Fruit fly (Drosophila melanogaster): ENCODE results near the gene Sol1.

DNA sequence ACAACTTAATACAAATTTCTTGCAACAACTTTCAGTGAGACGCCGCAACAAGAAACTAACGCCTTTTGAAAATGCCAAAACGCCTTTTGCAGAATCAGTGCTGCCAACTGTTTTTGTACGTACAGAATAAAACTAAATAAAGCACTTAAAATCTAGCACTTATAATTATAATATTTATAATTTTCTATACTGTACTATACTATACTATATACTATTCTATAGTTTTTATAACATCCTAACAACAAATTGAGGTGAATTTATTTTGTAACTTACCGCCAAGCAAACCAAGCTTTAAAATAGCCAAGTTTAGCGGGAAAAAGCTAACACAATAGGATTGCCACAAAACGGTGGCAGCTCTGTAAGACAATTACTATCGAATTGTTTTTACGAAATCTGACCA lies 47.7 kb downstream of the Sol1 start, which contains the start of the genes Aos1 and Srlp:
- TF ChIP-seq usp (GFP tag; optimal IDR thresholded peaks at IDR 0.05) (no peak), psq (optimal IDR thresholded peaks at IDR 0.05) (no peak)
